Worm (Caenorhabditis elegans): ENCODE measurements around the gene ZC477.2.
A peak's percentile ranks its signal among the peaks of the same experiment; 100 is the strongest.

The ZC477.2 gene

DNA sequence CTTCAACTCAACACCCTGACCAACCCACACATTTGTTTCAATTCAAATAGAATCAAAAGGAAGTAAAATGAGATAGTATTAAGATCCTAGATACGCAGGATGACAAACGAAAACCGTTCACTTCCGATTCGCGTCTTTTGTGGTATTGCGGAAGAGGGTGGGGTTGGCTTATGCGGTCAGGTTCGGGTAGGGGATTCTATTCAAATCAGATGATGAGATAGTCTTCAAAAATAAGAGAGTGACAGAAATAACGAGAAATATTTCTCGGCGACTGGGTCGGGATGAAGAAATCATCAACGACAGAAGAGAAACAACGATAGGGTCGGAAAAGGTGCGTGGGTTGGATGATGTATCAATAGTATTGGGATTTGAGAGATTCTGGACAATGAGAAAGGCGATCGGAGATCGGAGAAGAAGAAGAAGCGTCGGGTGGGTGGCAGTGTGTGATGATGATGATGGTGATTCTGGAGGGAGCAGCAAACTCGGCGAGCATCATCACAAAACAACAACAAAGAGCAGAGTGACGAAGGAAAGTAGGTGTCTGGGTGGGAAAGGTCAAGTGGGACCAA is 12.5 kb upstream of the ZC477.2 start (continued):
- TF ChIP-seq lin-15B (tag; optimal IDR thresholded peaks at IDR 0.05), result no peak
- peak; percentile 36 for TF ChIP-seq nhr-11 (tag; optimal IDR thresholded peaks at IDR 0.05)
- peak; percentile 16 for TF ChIP-seq mxl-3 (GFP tag; optimal IDR thresholded peaks at IDR 0.05)
- no peak for TF ChIP-seq zfp-2 (tag; optimal IDR thresholded peaks at IDR 0.05)
- TF ChIP-seq nhr-76 (tag; optimal IDR thresholded peaks at IDR 0.05), result no peak
- TF ChIP-seq daf-16 (GFP tag; optimal IDR thresholded peaks at IDR 0.05), result peak in 1 of 2 experiments; percentile 49
- no peak for TF ChIP-seq daf-16 (tag; optimal IDR thresholded peaks at IDR 0.05)
- no peak for TF ChIP-seq ztf-7 (tag; optimal IDR thresholded peaks at IDR 0.05)

DNA sequence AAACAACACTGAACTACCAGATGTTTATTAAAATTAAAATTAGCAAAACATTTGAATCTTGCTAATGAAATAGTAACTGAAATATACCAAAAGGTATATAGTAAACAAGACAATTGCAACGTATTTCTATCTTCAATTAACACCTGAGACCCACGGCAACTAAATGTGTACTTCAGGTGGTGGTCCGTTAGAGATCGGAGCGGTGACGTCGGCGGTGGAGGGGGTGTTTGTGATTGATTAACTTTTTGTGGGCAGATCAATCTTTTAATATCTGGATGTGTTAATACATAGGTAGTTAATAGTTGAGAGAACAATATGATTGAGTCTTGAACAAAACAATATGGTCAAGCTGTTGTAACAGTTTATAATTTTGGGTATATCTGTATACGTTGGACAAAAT is 11.9 kb upstream of the ZC477.2 start:
- TF ChIP-seq F10B5.3 (tag; optimal IDR thresholded peaks at IDR 0.05) (no peak), F37D6.2 (tag; optimal IDR thresholded peaks at IDR 0.05) (no peak), aly-2 (tag; optimal IDR thresholded peaks at IDR 0.05) (no peak), madf-5 (GFP tag; IDR thresholded peaks at IDR 0.05) (no peak), F49E8.2 (tag; optimal IDR thresholded peaks at IDR 0.05; ENCODE audit: borderline replicate concordance) (no peak), ztf-7 (tag; optimal IDR thresholded peaks at IDR 0.05) (no peak), unc-130 (GFP tag; optimal IDR thresholded peaks at IDR 0.05) (no peak), lin-13 (GFP tag; optimal IDR thresholded peaks at IDR 0.05) (no peak)

DNA sequence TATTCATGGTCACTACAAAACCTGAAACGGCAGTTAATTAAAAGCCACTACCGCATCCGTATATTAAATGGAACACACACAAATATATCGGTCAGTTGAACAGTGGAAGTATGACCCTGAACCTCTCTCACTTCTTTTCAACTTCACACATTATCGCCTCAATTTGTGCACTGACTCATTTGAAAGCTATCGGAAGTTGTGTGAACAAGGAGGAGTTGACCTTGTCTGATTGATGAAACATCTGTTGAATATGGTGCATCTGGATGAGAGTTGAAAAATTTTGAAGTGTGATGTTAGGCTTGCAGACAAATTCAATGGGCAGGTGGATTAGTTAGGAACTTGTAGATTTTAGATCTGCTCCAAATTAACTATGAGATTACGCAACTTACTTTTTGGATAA is 10.5 kb upstream of the ZC477.2 start:
- TF ChIP-seq unc-62 (GFP tag; optimal IDR thresholded peaks at IDR 0.05 in 1 of 2) (peak in 1 of 2 experiments; percentile 95), unc-62 (tag; optimal IDR thresholded peaks at IDR 0.05) (no peak), T26A8.4 (GFP tag; IDR thresholded peaks at IDR 0.05) (no peak)

DNA sequence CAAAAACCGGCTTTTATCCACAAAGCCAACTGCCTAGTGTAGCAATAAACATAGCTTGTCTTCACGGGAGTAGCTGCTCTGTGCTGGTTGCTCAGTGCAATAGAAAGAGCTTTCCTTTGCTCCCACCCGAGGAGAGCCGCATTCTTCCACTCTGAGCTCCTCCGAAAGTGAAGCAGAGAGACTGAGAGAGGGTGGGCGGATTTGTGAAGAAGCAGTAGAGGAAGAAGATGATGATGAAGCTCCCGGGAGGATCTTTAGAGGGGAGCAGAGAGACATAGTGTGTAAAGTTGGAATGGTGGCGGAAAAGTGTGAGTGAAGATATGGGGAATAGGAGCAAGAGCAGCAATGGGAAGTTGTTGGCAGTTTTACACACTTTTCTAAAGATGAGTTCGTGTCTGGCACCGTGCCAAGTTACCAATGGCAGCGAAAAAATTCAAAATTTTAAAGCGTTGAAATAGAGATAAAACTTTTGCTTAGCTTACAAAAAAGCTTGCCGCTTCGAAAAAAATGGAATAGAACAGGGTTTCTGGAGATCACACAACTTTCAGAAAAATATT is 9.4 kb upstream of the ZC477.2 start, which contains the start of gene ZC477.4:
Gene ZC477.4 (minus strand): TSS at position 276 of the 557 bp plus-strand sequence.
- no peak for TF ChIP-seq ZK546.5 (tag; optimal IDR thresholded peaks at IDR 0.05)
- TF ChIP-seq nhr-11 (tag; optimal IDR thresholded peaks at IDR 0.05), result peak; percentile 39
- TF ChIP-seq hlh-11 (tag; optimal IDR thresholded peaks at IDR 0.05), result peak; percentile 52
- peak; percentile 4 for TF ChIP-seq mxl-3 (GFP tag; optimal IDR thresholded peaks at IDR 0.05)
- TF ChIP-seq dmd-6 (GFP tag; IDR thresholded peaks at IDR 0.05), result no peak
- TF ChIP-seq daf-16 (GFP tag; optimal IDR thresholded peaks at IDR 0.05), result peak in 1 of 2 experiments; percentile 68
- TF ChIP-seq daf-16 (tag; optimal IDR thresholded peaks at IDR 0.05), result no peak
- peak; percentile 53 for TF ChIP-seq set-16 (GFP tag; IDR thresholded peaks at IDR 0.05)
- TF ChIP-seq unc-62 (GFP tag; optimal IDR thresholded peaks at IDR 0.05 in 1 of 2), result peak in 1 of 2 experiments; percentile 41
- TF ChIP-seq unc-62 (tag; optimal IDR thresholded peaks at IDR 0.05), result no peak
- TF ChIP-seq tag-97 (GFP tag; IDR thresholded peaks at IDR 0.05), result no peak

DNA sequence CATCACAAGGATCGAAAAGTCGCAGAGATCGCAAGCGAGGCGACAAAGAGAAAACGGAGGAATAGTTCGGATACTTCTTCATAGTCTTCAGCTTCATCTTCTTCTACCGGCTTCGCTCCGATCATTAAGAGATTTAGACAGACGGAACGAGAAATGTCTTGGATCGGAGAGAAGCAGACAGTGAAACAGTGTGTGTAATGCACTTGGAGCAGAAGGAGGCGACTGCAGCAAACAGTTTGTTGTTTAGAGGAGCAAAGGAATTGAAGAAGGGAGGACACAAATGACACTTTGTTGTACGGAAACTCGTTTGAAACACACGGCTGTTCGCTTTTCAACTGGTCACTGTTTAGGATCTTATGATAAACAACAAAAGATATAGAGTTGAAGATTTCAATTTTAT is 8.6 kb upstream of the ZC477.2 start:
- no peak for TF ChIP-seq mep-1 (tag; optimal IDR thresholded peaks at IDR 0.05)
- TF ChIP-seq lsy-2 (tag; optimal IDR thresholded peaks at IDR 0.05), result peak in 1 of 2 experiments; percentile 34
- no peak for TF ChIP-seq spr-1 (tag; optimal IDR thresholded peaks at IDR 0.05)
- TF ChIP-seq Y75B8A.6 (GFP tag; IDR thresholded peaks at IDR 0.05), result no peak
- peak in 1 of 2 experiments; percentile 38 for TF ChIP-seq unc-62 (GFP tag; optimal IDR thresholded peaks at IDR 0.05 in 1 of 2)
- no peak for TF ChIP-seq unc-62 (tag; optimal IDR thresholded peaks at IDR 0.05)
- TF ChIP-seq daf-16 (GFP tag; optimal IDR thresholded peaks at IDR 0.05), result peak in 1 of 2 experiments; percentile 90
- peak; percentile 58 for TF ChIP-seq daf-16 (tag; optimal IDR thresholded peaks at IDR 0.05)
- TF ChIP-seq mxl-3 (GFP tag; optimal IDR thresholded peaks at IDR 0.05), result no peak
- 0 out of 2 replicates have a peak, but pooled peaks have one; percentile 17 for TF ChIP-seq tra-1 (GFP tag; IDR thresholded peaks at IDR 0.05)
- peak; percentile 8 for TF ChIP-seq nhr-28 (tag; optimal IDR thresholded peaks at IDR 0.05)
- TF ChIP-seq dmd-6 (GFP tag; IDR thresholded peaks at IDR 0.05), result peak; percentile 20; the same call in 1 of the 2 replicates
- TF ChIP-seq hmg-1.1 (GFP tag; IDR thresholded peaks at IDR 0.05), result peak; percentile 31; the same call in 1 of the 2 replicates
- TF ChIP-seq pha-4 (GFP tag; IDR thresholded peaks at IDR 0.05), result no peak
- peak; percentile 10 for TF ChIP-seq pha-4 (tag; optimal IDR thresholded peaks at IDR 0.05)
- no peak for TF ChIP-seq lin-29 (GFP tag; IDR thresholded peaks at IDR 0.05)
- peak; percentile 55 for TF ChIP-seq mes-2 (tag; optimal IDR thresholded peaks at IDR 0.05; ENCODE audit: poor library complexity, severe bottlenecking)
- no peak for TF ChIP-seq D1046.2 (GFP tag; IDR thresholded peaks at IDR 0.05)
- TF ChIP-seq hlh-11 (tag; optimal IDR thresholded peaks at IDR 0.05), result peak; percentile 73
- peak; percentile 37 for TF ChIP-seq nhr-11 (tag; optimal IDR thresholded peaks at IDR 0.05)
